Worm (Caenorhabditis elegans) whole organism, midembryonic: ENCODE measurements around the gene lpr-6.

ENCODE experiments used
- T22C8.4 ChIP-seq: fragments of 200-800 bp; sonication (Bioruptor generic); IDR thresholded peaks from 2 replicates; pipeline ENCODE4 v1.3.6; 2022; ENCODE audit warnings: missing genetic modification characterization, missing compliant biosample characterization
- cog-1 ChIP-seq: sonication (generic microtip); optimal IDR thresholded peaks from 2 replicates; lab custom pipeline; 2016; ENCODE audit warnings: missing genetic modification characterization, missing compliant biosample characterization
- flt-1 ChIP-seq: fragments of 200-800 bp; sonication (Bioruptor generic); IDR thresholded peaks from 2 replicates; pipeline ENCODE4 v1.3.6; 2022; ENCODE audit warnings: missing genetic modification characterization, missing compliant biosample characterization
- klf-2 ChIP-seq: fragments of 200-800 bp; sonication (Bioruptor generic); conservative IDR thresholded peaks from 2 replicates; pipeline ENCODE4 v1.3.6; 2022; ENCODE audit warnings: missing genetic modification reagents, missing genetic modification characterization, missing compliant biosample characterization
- med-1 ChIP-seq: sonication (generic microtip); optimal IDR thresholded peaks from 2 replicates; lab custom pipeline; 2017; ENCODE audit warnings: missing genetic modification characterization, mild to moderate bottlenecking, missing compliant biosample characterization, antibody characterized with exemption, missing genetic modification reagents; ENCODE audit not compliant: insufficient read depth
- ref-1 ChIP-seq: fragments of 200-800 bp; sonication (Bioruptor generic); conservative IDR thresholded peaks from 2 replicates; pipeline ENCODE4 v1.3.6; 2022; ENCODE audit warnings: missing genetic modification reagents, missing genetic modification characterization, missing compliant biosample characterization
- tab-1 ChIP-seq: fragments of 200-800 bp; sonication (Bioruptor generic); IDR thresholded peaks from 2 replicates; pipeline ENCODE4 v1.3.6; 2022; ENCODE audit warnings: missing genetic modification characterization, missing compliant biosample characterization
- ztf-23 ChIP-seq: fragments of 200-800 bp; sonication (Bioruptor generic); IDR thresholded peaks from 2 replicates; pipeline ENCODE4 v1.3.6; 2022; ENCODE audit warnings: missing genetic modification reagents, missing genetic modification characterization, missing compliant biosample characterization
- ztf-29 ChIP-seq: fragments of 200-800 bp; sonication (Bioruptor generic); IDR thresholded peaks from 2 replicates; pipeline ENCODE4 v1.3.6; 2022; ENCODE audit warnings: missing genetic modification reagents, missing genetic modification characterization, missing compliant biosample characterization

Gene lpr-6

DNA sequence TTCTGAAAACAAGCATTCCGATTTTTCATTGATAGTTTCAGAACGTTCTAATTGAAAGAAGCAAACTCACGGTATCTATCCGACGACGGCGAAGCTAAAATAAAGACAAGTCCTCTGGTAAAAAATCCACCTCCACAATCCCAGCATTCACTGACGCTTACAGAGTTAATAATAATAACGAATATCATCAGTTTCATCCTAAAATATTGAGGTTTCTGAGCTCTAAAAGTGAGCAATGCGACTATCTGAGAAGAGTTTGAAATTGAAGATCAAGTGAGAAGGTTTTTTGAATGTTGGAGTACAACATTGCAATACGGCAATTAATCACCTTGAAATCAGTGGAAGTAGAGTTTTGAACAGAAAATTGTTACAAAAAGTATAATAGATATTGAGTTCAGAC lies 16.7 kb downstream of the lpr-6 start, which contains the start of gene W04G3.12:
Gene W04G3.12 (minus strand): TSS at position 311 of the 400 bp plus-strand sequence.
- TF ChIP-seq cog-1 (tag; lab: Kevin White, UChicago) (no peak), med-1 (GFP tag; lab: Kevin White, UChicago) (no peak), T22C8.4 (GFP tag; lab: Robert Waterston, UW) (no peak), ztf-29 (GFP tag; lab: Robert Waterston, UW) (no peak), ref-1 (GFP tag; lab: Robert Waterston, UW) (no peak), flt-1 (GFP tag; lab: Robert Waterston, UW) (no peak), klf-2 (no peak), tab-1 (no peak), ztf-23 (no peak)

DNA sequence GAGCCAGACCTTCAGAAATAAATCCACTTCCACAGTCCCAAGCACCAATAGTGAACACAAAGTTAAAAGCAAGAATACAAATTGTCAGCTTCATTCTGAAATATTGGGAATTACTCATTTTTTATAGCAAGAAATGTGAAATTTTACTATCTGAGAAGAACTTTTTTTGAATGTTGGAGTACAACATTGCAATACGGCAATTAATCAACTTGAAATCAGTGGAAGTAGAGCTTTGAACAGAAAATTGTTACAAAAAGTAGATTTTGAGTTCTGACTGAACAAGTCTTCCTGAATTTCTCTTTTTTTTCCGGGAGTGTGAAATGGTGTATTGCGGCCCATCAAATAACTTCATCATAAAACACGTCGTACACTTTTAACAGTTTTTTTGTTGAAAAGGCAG lies 18.4 kb downstream of the lpr-6 start, which contains the start of gene W04G3.10:
Gene W04G3.10 (minus strand): TSS at position 101 of the 400 bp plus-strand sequence.
- no peak for TF ChIP-seq T22C8.4 (GFP tag; lab: Robert Waterston, UW)

DNA sequence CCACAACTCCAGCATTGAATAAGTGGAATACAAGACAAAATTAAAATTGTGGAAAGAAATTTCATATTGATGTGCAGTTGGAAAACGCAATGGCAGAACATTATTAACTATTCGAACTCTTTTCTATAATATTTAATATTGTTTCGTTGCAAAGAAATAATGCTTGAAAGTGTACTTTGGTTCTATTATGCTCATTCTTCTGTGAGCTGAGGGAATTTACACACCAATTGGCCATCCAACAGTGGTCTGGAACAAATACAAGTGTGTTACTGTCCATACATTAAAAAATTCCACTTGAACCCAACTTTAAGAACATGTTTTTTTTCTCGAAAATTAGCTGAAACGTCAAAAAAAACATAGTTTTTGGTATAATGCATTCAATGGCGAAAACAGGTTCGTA lies 19.9 kb downstream of the lpr-6 start, which contains the start of gene W04G3.13:
Gene W04G3.13 (minus strand): TSS at position 101 of the 400 bp plus-strand sequence.
- TF ChIP-seq klf-2 (no peak), ztf-29 (GFP tag; lab: Robert Waterston, UW) (no peak), flt-1 (GFP tag; lab: Robert Waterston, UW) (no peak), tab-1 (no peak), T22C8.4 (GFP tag; lab: Robert Waterston, UW) (no peak), cog-1 (tag; lab: Kevin White, UChicago) (no peak), med-1 (GFP tag; lab: Kevin White, UChicago) (no peak), ref-1 (GFP tag; lab: Robert Waterston, UW) (no peak), ztf-23 (no peak)

DNA sequence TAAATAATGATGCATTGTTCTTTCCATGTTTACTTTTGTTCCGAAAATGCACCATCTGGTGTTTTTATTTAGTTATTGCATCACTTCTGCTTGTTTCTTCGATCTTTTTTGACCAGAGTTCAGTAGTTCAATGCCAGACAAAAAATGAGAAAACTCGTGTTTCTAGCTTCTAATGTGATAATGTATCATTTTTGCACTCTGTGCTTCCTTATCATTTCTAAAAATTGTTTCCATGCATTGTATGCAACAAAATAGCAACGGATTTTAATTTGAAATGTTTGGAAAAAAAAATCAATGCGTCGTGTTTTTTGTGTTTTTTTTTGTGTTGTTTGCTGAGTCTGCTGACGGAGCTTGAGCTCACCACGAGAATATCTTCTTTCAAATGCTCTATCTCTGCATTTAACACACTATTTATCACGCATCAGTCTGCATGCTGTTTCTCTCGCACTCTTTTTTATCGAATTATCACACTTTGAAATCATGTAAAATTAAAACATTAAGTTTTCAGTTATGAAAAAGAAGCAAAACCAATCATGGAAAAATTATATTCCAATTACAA lies 20.5 kb downstream of the lpr-6 start, which contains the start of gene sulp-7:
Gene sulp-7 (plus strand): TSS at position 509 of the 559 bp plus-strand sequence.
- TF ChIP-seq ref-1 (GFP tag; lab: Robert Waterston, UW) (no peak), T22C8.4 (GFP tag; lab: Robert Waterston, UW) (no peak), tab-1 (no peak), cog-1 (tag; lab: Kevin White, UChicago) (no peak), ztf-23 (no peak), klf-2 (no peak), med-1 (GFP tag; lab: Kevin White, UChicago) (no peak), ztf-29 (GFP tag; lab: Robert Waterston, UW) (no peak), flt-1 (GFP tag; lab: Robert Waterston, UW) (no peak)

DNA sequence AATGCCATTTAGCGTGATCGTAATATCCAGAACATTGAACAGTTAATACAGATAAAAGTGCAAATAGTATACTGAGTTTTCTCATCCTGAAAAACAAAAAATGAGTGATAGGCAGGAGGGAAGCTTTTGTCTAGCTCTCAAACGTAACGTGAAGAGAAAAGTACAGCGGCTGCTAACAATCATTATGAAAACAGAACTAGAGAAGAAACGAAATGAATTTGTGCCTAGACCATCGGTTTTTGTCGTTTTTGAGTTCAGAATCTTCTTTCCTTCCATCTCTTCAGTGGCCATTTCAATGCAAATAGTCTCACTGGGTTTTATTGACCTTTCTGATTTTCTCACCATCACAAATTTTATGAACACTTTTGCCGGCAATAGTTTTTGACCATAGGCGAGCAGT lies 25.4 kb downstream of the lpr-6 start, which contains the start of gene W04G3.7:
Gene W04G3.7 (minus strand): TSS at position 101 of the 400 bp plus-strand sequence.
- TF ChIP-seq ztf-23 (no peak), ref-1 (GFP tag; lab: Robert Waterston, UW) (no peak)

DNA sequence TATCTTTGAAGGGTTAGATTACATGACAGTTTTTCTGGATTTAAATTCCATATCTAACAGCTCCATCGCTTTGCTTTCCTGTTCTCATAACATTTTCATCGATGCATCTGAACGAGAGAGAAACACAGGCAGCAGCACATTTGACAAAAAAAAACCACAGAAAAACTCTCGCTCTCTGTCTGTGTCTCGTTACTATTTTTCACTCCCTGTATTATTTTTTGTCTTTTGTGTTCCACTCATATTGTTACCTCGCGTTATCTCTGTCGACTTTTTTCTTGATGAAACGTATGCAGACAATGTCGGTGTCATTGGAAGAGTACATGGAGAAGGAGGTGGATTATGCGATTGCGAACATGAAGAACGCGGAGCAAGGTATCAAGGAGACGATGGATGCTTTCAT lies 29.2 kb downstream of the lpr-6 start, which contains the start of gene W04G3.11:
Gene W04G3.11 (plus strand): TSS at position 244 of the 400 bp plus-strand sequence.
- TF ChIP-seq T22C8.4 (GFP tag; lab: Robert Waterston, UW): no peak

DNA sequence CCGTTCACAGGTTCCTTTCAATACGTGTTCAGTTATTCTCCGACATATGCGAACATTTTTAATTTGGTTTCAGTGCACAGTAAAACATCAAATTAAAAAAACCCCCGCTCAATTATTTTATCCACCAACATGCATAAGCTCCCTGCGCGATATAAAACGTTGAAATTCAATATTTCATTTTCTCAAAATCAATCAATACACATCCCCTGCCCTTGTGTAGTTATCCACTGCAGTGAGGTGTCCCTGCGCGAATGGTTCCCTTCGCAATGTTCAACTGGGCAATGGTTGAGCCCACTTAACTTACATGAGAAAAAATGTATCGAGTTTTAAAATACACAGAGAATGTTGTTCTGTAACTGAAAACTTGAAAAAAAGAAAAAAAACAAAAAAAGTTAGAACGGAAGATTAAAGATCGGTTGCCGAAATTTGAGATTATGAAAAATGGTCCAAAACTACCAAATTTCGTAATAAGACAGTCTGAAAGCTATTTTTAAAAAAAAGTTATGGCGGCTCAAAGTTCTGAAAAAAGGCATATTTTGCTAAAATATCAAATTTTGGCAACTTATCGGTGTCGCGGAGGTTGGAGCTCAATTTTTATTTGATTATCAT lies 34.3 kb downstream of the lpr-6 start:
- peak; percentile 69 for TF ChIP-seq ztf-29 (GFP tag; lab: Robert Waterston, UW)
- TF ChIP-seq tab-1: no peak; the same call in none of the 2 replicates
- peak; percentile 100 for TF ChIP-seq T22C8.4 (GFP tag; lab: Robert Waterston, UW)
- no peak for TF ChIP-seq ref-1 (GFP tag; lab: Robert Waterston, UW)
- peak; percentile 85 for TF ChIP-seq klf-2
- TF ChIP-seq ztf-23: peak; percentile 93
- TF ChIP-seq flt-1 (GFP tag; lab: Robert Waterston, UW): peak; percentile 90
- TF ChIP-seq med-1 (GFP tag; lab: Kevin White, UChicago): peak; percentile 76
- peak; percentile 98 for TF ChIP-seq cog-1 (tag; lab: Kevin White, UChicago)

DNA sequence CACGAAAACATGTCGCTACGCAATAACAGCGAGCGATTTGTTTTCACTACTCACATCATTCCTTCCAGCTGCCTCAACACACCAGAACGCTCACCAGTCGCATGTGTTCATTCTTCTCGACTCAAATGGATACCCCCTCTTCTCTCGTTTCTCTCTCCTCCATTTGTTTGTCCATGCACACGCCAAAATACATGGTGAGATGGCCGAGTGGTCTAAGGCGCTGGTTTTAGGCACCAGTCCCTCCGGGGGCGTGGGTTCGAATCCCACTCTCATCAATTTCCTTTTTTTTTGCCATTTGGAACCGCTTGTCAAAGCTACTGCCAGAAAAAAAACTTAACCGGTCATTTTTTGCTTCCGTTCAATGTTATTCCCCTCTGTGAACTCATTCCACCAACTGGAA lies 35.7 kb downstream of the lpr-6 start:
- peak; percentile 90 for TF ChIP-seq tab-1
- peak; percentile 83 for TF ChIP-seq cog-1 (tag; lab: Kevin White, UChicago)
- TF ChIP-seq ref-1 (GFP tag; lab: Robert Waterston, UW): peak; percentile 85
- peak; percentile 79 for TF ChIP-seq ztf-29 (GFP tag; lab: Robert Waterston, UW)
- peak; percentile 86 for TF ChIP-seq T22C8.4 (GFP tag; lab: Robert Waterston, UW)
- peak; percentile 86 for TF ChIP-seq ztf-23
- peak; percentile 35 for TF ChIP-seq med-1 (GFP tag; lab: Kevin White, UChicago)
- peak; percentile 82 for TF ChIP-seq klf-2
- TF ChIP-seq flt-1 (GFP tag; lab: Robert Waterston, UW): peak; percentile 94

DNA sequence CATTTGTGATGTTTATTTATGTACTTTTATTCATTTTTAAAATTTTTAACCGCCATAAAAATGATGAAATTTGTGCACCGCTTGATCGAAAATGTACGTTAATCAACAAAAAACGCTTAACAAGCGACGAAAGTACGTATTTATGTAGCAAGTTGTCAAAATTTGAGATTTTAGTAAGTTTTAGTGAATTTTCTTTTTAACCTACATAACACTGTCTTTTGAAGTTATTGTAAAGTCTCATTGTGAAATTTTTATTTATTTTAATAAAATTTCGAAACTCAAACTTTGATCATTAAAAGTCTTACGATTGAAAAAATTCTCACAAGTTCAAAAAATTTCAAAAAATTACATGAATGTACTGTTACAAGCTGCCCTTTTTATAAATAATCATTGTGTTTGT lies 37.5 kb downstream of the lpr-6 start:
- no peak for TF ChIP-seq T22C8.4 (GFP tag; lab: Robert Waterston, UW)
- no peak for TF ChIP-seq tab-1
- no peak for TF ChIP-seq ref-1 (GFP tag; lab: Robert Waterston, UW)
- no peak for TF ChIP-seq ztf-29 (GFP tag; lab: Robert Waterston, UW)
- TF ChIP-seq ztf-23: no peak
- TF ChIP-seq cog-1 (tag; lab: Kevin White, UChicago): no peak
- no peak for TF ChIP-seq med-1 (GFP tag; lab: Kevin White, UChicago)
- no peak for TF ChIP-seq klf-2
- TF ChIP-seq flt-1 (GFP tag; lab: Robert Waterston, UW): no peak

DNA sequence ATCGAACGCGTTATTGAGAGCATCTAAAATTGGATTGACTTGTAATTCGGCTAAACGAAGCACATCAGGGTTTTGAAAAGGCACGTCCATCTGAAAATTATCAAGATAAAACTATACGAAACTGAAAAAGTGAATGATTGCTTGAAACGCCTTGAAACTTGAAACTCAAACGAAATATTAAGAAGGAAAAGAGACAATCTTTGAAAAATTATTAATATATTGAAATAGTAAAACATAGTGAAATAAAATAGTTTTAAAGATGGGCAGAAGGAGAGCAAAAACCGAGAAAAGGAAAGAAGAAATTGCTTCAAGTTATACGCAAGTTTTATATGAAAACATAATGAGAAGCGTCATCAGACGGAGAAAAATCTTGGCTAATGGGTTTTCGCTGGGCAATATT lies 38.3 kb downstream of the lpr-6 start, which contains the start of gene W02H3.3:
Gene W02H3.3 (minus strand): TSS at position 101 of the 400 bp plus-strand sequence.
- no peak for TF ChIP-seq flt-1 (GFP tag; lab: Robert Waterston, UW)
- no peak for TF ChIP-seq ref-1 (GFP tag; lab: Robert Waterston, UW)
- TF ChIP-seq tab-1: no peak
- TF ChIP-seq ztf-23: no peak
- no peak for TF ChIP-seq klf-2
- TF ChIP-seq ztf-29 (GFP tag; lab: Robert Waterston, UW): no peak
- TF ChIP-seq med-1 (GFP tag; lab: Kevin White, UChicago): no peak
- no peak for TF ChIP-seq T22C8.4 (GFP tag; lab: Robert Waterston, UW)
- TF ChIP-seq cog-1 (tag; lab: Kevin White, UChicago): no peak
